Worm (Caenorhabditis elegans): ENCODE data around the gene adt-3.
A peak's percentile ranks its signal among the peaks of the same experiment; 100 is the strongest.

DNA sequence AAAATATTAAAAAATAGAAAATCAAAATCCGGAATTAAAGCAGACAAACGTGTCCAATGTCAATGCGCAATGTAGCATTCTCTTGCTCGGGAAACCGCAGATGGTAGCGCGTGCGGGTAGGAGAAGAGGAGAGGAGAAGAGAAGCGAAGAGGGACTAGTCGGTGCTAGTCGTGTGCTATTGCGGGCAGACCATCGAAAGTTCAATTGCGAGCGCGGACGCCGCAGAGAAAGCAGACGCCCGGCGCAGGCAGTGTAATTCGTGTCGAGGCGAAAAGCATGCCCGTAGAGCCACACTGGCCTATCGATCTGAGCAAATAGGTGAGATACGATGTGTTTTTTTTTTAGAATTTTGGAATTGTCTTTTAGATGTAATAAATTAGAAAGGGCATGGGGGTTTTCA, 14.2 kb downstream of the adt-3 start:
- no peak for TF ChIP-seq saeg-2 (GFP tag; IDR thresholded peaks at IDR 0.05)
- TF ChIP-seq lin-39 (tag; optimal IDR thresholded peaks at IDR 0.05), result no peak
- TF ChIP-seq ZK546.5 (tag; optimal IDR thresholded peaks at IDR 0.05), result no peak
- TF ChIP-seq dpl-1 (GFP tag; optimal IDR thresholded peaks at IDR 0.05), result no peak
- TF ChIP-seq nhr-77 (tag; optimal IDR thresholded peaks at IDR 0.05), result no peak
- TF ChIP-seq hif-1 (tag; optimal IDR thresholded peaks at IDR 0.05), result peak in 1 of 2 experiments; percentile 50
- peak; percentile 29 for TF ChIP-seq dve-1 (tag; optimal IDR thresholded peaks at IDR 0.05; ENCODE audit: insufficient read depth)
- peak; percentile 61 for TF ChIP-seq nhr-11 (tag; optimal IDR thresholded peaks at IDR 0.05)
- TF ChIP-seq ztf-11 (tag; optimal IDR thresholded peaks at IDR 0.05), result no peak
- TF ChIP-seq nhr-28 (tag; optimal IDR thresholded peaks at IDR 0.05), result peak; percentile 28
